Worm (Caenorhabditis elegans): Measurements from ENCODE around the gene K03B4.9.

Gene K03B4.9

ce11 chrV:4630267-4630666 is 42.1 kb downstream of the K03B4.9 start:
- TF ChIP-seq pha-2 (tag; optimal IDR thresholded peaks at IDR 0.05) (no peak), elt-2 (tag; optimal IDR thresholded peaks at IDR 0.05) (peak; percentile 28), ttx-3 (tag; optimal IDR thresholded peaks at IDR 0.05) (no peak), eyg-1 (tag; optimal IDR thresholded peaks at IDR 0.05) (no peak), ceh-2 (tag; optimal IDR thresholded peaks at IDR 0.05) (no peak), ceh-18 (tag; optimal IDR thresholded peaks at IDR 0.05) (no peak), dmd-4 (tag; optimal IDR thresholded peaks at IDR 0.05; ENCODE audit: borderline replicate concordance) (no peak)

DNA sequence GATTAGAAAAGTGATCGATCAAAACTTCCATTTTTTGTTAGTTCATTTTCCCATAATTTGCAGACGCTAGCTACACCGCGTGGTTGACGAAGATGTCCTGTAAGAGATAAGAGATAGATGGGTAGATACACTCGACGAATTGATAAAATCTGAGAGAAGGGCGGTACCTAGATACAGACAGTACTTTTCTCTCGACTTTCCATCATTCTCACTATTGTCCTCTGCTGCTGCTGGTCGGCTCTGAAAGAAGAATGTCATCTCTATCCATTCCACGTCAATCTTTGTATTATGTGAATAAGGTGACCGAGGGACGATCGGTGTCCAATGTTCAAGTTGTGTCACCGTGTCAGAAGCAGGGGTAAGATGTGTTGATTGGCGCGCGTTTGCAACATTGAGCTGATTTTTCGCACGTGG is 43.9 kb downstream of the K03B4.9 start, which contains the start of gene pmt-2:
Gene pmt-2, plus strand, starts transcription at position 64 of the 414 bp plus-strand sequence.
- TF ChIP-seq rnt-1 (tag; optimal IDR thresholded peaks at IDR 0.05) (peak; percentile 56), ceh-14 (tag; optimal IDR thresholded peaks at IDR 0.05) (no peak)

DNA sequence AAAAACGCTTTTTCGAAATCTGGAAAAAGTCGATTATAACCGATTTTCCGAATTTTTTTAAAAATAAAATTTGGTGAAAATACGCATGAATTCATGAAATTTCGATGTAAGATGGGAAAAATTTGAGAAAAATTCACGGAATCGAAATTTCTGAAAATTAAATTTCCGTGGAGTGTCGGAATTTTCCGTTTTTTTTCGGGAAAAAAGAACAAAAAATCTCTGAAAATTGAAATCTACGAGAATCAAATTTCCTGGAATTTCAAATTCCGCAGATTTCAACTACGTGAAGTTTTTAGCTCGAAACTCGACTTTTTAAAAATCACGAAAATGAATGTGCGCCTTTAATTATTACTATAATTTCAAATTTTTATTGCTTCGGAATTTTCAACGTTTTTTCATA is 46.0 kb downstream of the K03B4.9 start:
- TF ChIP-seq C38D4.7 (GFP tag; optimal IDR thresholded peaks at IDR 0.05) (no peak), elt-2 (tag; optimal IDR thresholded peaks at IDR 0.05) (no peak), mec-3 (tag; optimal IDR thresholded peaks at IDR 0.05; ENCODE audit: borderline replicate concordance) (no peak), che-1 (tag; optimal IDR thresholded peaks at IDR 0.05) (no peak), unc-86 (tag; optimal IDR thresholded peaks at IDR 0.05) (no peak), pax-1 (tag; optimal IDR thresholded peaks at IDR 0.05) (no peak), dve-1 (tag; optimal IDR thresholded peaks at IDR 0.05) (no peak), ceh-18 (tag; optimal IDR thresholded peaks at IDR 0.05) (no peak), ceh-22 (tag; optimal IDR thresholded peaks at IDR 0.05) (no peak), lim-6 (tag; optimal IDR thresholded peaks at IDR 0.05) (no peak), pros-1 (tag; optimal IDR thresholded peaks at IDR 0.05) (no peak), ceh-24 (tag; optimal IDR thresholded peaks at IDR 0.05) (no peak), ahr-1 (tag; optimal IDR thresholded peaks at IDR 0.05) (no peak), K09A11.1 (tag; optimal IDR thresholded peaks at IDR 0.05; ENCODE audit: insufficient read depth) (no peak)

DNA sequence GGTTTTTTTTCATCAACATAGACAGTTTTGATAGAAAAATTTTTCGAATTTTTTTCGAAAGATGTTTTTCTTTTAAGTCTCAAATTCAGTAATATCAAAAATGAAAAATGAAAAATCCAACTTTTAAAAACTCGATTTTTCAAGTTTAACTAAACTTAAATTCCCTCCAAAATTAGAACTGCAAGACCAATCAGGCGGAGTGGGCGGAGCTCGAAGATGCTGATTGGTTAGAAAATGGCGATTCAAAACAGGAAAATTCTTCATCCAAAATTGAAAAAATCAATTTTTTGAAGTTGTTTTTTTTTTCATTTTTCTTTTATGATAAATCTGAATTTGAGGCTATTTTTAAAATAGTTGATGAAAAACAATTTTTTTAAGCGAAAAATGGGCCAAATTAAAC is 47.7 kb downstream of the K03B4.9 start:
- TF ChIP-seq nfya-1 (tag; optimal IDR thresholded peaks at IDR 0.05) (peak; percentile 90), rnt-1 (tag; optimal IDR thresholded peaks at IDR 0.05) (no peak), npax-4 (tag; optimal IDR thresholded peaks at IDR 0.05) (no peak)

DNA sequence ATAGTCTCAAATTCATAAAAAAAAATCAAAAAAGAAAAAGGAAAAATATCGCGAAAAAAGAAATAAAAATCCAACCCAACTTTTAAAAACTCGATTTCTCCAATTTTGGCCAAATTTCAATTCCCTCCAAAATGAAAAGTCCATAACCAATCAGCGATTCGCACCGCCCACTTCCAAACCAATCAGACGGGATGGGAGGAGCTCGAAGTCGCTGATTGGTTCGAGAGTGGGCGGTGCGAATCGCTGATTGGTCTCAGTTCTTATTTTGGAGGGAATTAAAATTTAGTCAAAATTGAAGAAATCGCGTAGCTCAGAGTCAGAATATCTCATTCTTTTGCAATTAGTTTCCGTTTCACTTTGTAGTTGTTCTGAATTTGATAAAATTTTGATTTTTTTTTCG is 48.9 kb downstream of the K03B4.9 start:
- TF ChIP-seq unc-86 (tag; optimal IDR thresholded peaks at IDR 0.05) (no peak), nfya-1 (tag; optimal IDR thresholded peaks at IDR 0.05) (peak; percentile 97), dve-1 (tag; optimal IDR thresholded peaks at IDR 0.05) (no peak)

Data from whole organism, late embryonic.